Fruit fly (Drosophila melanogaster) whole organism, adult: ENCODE measurements around the gene CG14932.

Experiments
- CG11617 ChIP-seq: fragments of 200-800 bp; sonication (Bioruptor generic); optimal IDR thresholded peaks from 2 replicates; lab custom pipeline; 2017; ENCODE audit warnings: mild to moderate bottlenecking, missing biosample characterization, missing genetic modification reagents, missing genetic modification characterization
- CG12768 ChIP-seq: fragments of 200-800 bp; sonication (Bioruptor generic); optimal IDR thresholded peaks from 2 replicates; lab custom pipeline; 2017; ENCODE audit warnings: missing biosample characterization, missing genetic modification characterization, mild to moderate bottlenecking, moderate library complexity, missing genetic modification reagents
- CG14711 ChIP-seq: fragments of 200-800 bp; sonication (Bioruptor generic); optimal IDR thresholded peaks from 2 replicates; lab custom pipeline; 2018; ENCODE audit warnings: missing biosample characterization, mild to moderate bottlenecking, missing genetic modification characterization, moderate library complexity
- CG1620 ChIP-seq: fragments of 200-800 bp; sonication (Bioruptor generic); optimal IDR thresholded peaks from 2 replicates; lab custom pipeline; 2016; ENCODE audit warnings: missing biosample characterization, missing genetic modification characterization
- CG5204 ChIP-seq: fragments of 200-800 bp; sonication (Bioruptor generic); optimal IDR thresholded peaks from 2 replicates; lab custom pipeline; 2016; ENCODE audit warnings: missing biosample characterization, missing genetic modification characterization
- CG7101 ChIP-seq: fragments of 200-800 bp; sonication (Bioruptor generic); optimal IDR thresholded peaks from 2 replicates; lab custom pipeline; 2018; ENCODE audit warnings: missing biosample characterization, mild to moderate bottlenecking, missing genetic modification characterization, moderate library complexity
- Clk ChIP-seq: fragments of 200-800 bp; sonication (Bioruptor generic); optimal IDR thresholded peaks from 2 replicates; lab custom pipeline; 2017; ENCODE audit warnings: missing biosample characterization, missing genetic modification characterization
- cic ChIP-seq: fragments of 200-800 bp; sonication (Bioruptor generic); optimal IDR thresholded peaks from 2 replicates; lab custom pipeline; 2017; ENCODE audit warnings: missing biosample characterization, mild to moderate bottlenecking, missing genetic modification characterization, moderate library complexity
- cnc ChIP-seq, 2 experiments: fragments of >200 bp; optimal IDR thresholded peaks; 2 replicates each; lab custom pipeline; 2017
- kay ChIP-seq: fragments of 200-800 bp; sonication (Bioruptor generic); peaks from one replicate; lab custom pipeline; 2016; ENCODE audit warnings: missing biosample characterization, missing genetic modification characterization, borderline replicate concordance
- ovo ChIP-seq: fragments of 200-800 bp; sonication (Bioruptor generic); optimal IDR thresholded peaks from 2 replicates; lab custom pipeline; 2016; ENCODE audit warnings: missing biosample characterization, missing genetic modification characterization
- pad ChIP-seq: fragments of 200-800 bp; sonication (Bioruptor generic); optimal IDR thresholded peaks from 3 replicates; lab custom pipeline; 2017; ENCODE audit warnings: missing biosample characterization, missing genetic modification characterization, mild to moderate bottlenecking, moderate library complexity, missing genetic modification reagents
- toe ChIP-seq: fragments of 200-800 bp; sonication (Bioruptor generic); optimal IDR thresholded peaks from 2 replicates; lab custom pipeline; 2016; ENCODE audit warnings: missing biosample characterization, missing genetic modification characterization

dm6 chr2L:11813665-11814087 is 24.0 kb downstream of the CG14932 start, which contains the start of gene CycY:
- TF ChIP-seq cnc (optimal IDR thresholded peaks at IDR 0.05; lab: Kevin White, UChicago), result no peak
- TF ChIP-seq kay, result peak; percentile 11
- no peak for TF ChIP-seq toe (GFP tag; lab: Kevin White, UChicago)
- TF ChIP-seq CG11617, result no peak
- no peak for TF ChIP-seq CG7101 (tag; lab: Kevin White, UChicago)
- TF ChIP-seq Clk (GFP tag; lab: Kevin White, UChicago), result no peak
- TF ChIP-seq CG1620 (GFP tag; lab: Kevin White, UChicago), result no peak
- no peak for TF ChIP-seq CG12768 (GFP tag; lab: Kevin White, UChicago)
- no peak for TF ChIP-seq pad (GFP tag; lab: Kevin White, UChicago)
- no peak for TF ChIP-seq CG5204 (GFP tag; lab: Kevin White, UChicago)
- TF ChIP-seq ovo (GFP tag; lab: Kevin White, UChicago), result no peak
- TF ChIP-seq CG14711 (tag; lab: Kevin White, UChicago), result no peak
- TF ChIP-seq cic (GFP tag; lab: Kevin White, UChicago), result no peak
